Worm (Caenorhabditis elegans) whole organism, L4 larva: Measurements from ENCODE around the gene ins-5.

Experiments used
- ZK337.2 ChIP-seq: fragments of 200-800 bp; sonication (Bioruptor generic); IDR thresholded peaks from 2 replicates; pipeline ENCODE4 v1.3.6; 2022; ENCODE audit warnings: missing genetic modification reagents, missing genetic modification characterization, missing compliant biosample characterization
- jun-1 ChIP-seq: fragments of 150-350 bp; optimal IDR thresholded peaks from 2 replicates; lab custom pipeline; 2014; ENCODE audit warnings: missing biosample characterization, missing genetic modification reagents, missing genetic modification characterization
- lin-39 ChIP-seq: fragments of 150-350 bp; optimal IDR thresholded peaks from 2 replicates; lab custom pipeline; 2014; ENCODE audit warnings: missing biosample characterization, missing genetic modification reagents, missing genetic modification characterization
- nhr-77 ChIP-seq: fragments of 150-350 bp; optimal IDR thresholded peaks from 2 replicates; lab custom pipeline; 2014; ENCODE audit warnings: missing biosample characterization, missing genetic modification characterization
- unc-62 ChIP-seq, 3 experiments: fragments of 150-350 bp in 1 of 3; sonication (generic microtip); optimal IDR thresholded peaks in 2 of 3; peaks in 1 of 3; 1 replicate in 1 of 3; 2 replicates in 2 of 3; lab custom pipeline; 2014 to 2017; ENCODE audit warnings: missing biosample characterization in 3 of 3, missing genetic modification characterization in 3 of 3, missing genetic modification reagents in 3 of 3, missing genotype in 1 of 3
- zag-1 ChIP-seq: fragments of 150-350 bp; optimal IDR thresholded peaks from 2 replicates; lab custom pipeline; 2014; ENCODE audit warnings: missing biosample characterization, missing genetic modification characterization
- ztf-11 ChIP-seq: fragments of 150-350 bp; optimal IDR thresholded peaks from 2 replicates; lab custom pipeline; 2014; ENCODE audit warnings: missing biosample characterization, missing genetic modification characterization

ce11 chrII:5962343-5962742 lies 35.0 kb upstream of the ins-5 start:
- TF ChIP-seq unc-62 (GFP tag; optimal IDR thresholded peaks at IDR 0.05 in 1 of 2; lab: Kevin White, UChicago) (peak in 1 of 2 experiments; percentile 94), unc-62 (tag; optimal IDR thresholded peaks at IDR 0.05; lab: Kevin White, UChicago) (no peak), nhr-77 (tag; lab: Kevin White, UChicago) (no peak), lin-39 (tag; lab: Kevin White, UChicago) (no peak), zag-1 (tag; lab: Kevin White, UChicago) (no peak), jun-1 (tag; lab: Kevin White, UChicago) (no peak), ZK337.2 (GFP tag; lab: Robert Waterston, UW) (no peak), ztf-11 (tag; lab: Kevin White, UChicago) (no peak)
